Fruit fly (Drosophila melanogaster) whole organism, prepupa: ENCODE measurements around the gene Tm1.

Experiments used
- CG11762 ChIP-seq: fragments of 200-800 bp; sonication (Bioruptor generic); optimal IDR thresholded peaks from 3 replicates; lab custom pipeline; 2016; ENCODE audit warnings: missing biosample characterization, missing genetic modification characterization; ENCODE audit not compliant: insufficient read depth
- CG16779 ChIP-seq: fragments of 200-800 bp; sonication (Bioruptor generic); optimal IDR thresholded peaks from 3 replicates; lab custom pipeline; 2017; ENCODE audit warnings: missing biosample characterization, mild to moderate bottlenecking, missing genetic modification characterization
- CG3032 ChIP-seq: fragments of 200-800 bp; optimal IDR thresholded peaks from 2 replicates; lab custom pipeline; 2019; ENCODE audit warnings: missing biosample characterization, mild to moderate bottlenecking, missing genetic modification characterization, moderate library complexity
- CG8319 ChIP-seq: fragments of 200-800 bp; sonication (Bioruptor generic); optimal IDR thresholded peaks from 3 replicates; lab custom pipeline; 2016; ENCODE audit warnings: missing biosample characterization, missing genetic modification characterization
- Gug ChIP-seq: fragments of 200-800 bp; sonication (Bioruptor generic); IDR thresholded peaks from 2 replicates; pipeline ENCODE4 v1.3.6; 2022; ENCODE audit warnings: missing biosample characterization, missing genetic modification characterization
- Sox102F ChIP-seq: fragments of 200-800 bp; sonication (Bioruptor generic); optimal IDR thresholded peaks from 2 replicates; lab custom pipeline; 2016; ENCODE audit warnings: missing biosample characterization, mild to moderate bottlenecking, missing genetic modification characterization
- dsx ChIP-seq: fragments of 200-800 bp; optimal IDR thresholded peaks from 3 replicates; lab custom pipeline; 2019; ENCODE audit warnings: missing biosample characterization, mild to moderate bottlenecking, missing genetic modification characterization, moderate library complexity; ENCODE audit not compliant: poor library complexity, severe bottlenecking
- fd59A ChIP-seq: fragments of 200-800 bp; sonication (Bioruptor generic); optimal IDR thresholded peaks from 2 replicates; lab custom pipeline; 2017; ENCODE audit warnings: missing biosample characterization, mild to moderate bottlenecking, missing genetic modification characterization, missing genetic modification reagents
- pdm3 ChIP-seq: fragments of 200-800 bp; sonication (Bioruptor generic); optimal IDR thresholded peaks from 3 replicates; lab custom pipeline; 2016; ENCODE audit warnings: missing biosample characterization, missing genetic modification characterization

- TF ChIP-seq Gug (GFP tag; lab: Robert Waterston, UW), result no peak
- TF ChIP-seq pdm3, result no peak
- no peak for TF ChIP-seq CG11762 (GFP tag; lab: Kevin White, UChicago)
- no peak for TF ChIP-seq CG8319 (GFP tag; lab: Kevin White, UChicago)
- TF ChIP-seq Sox102F (GFP tag; lab: Kevin White, UChicago), result no peak
- TF ChIP-seq dsx (GFP tag; lab: Kevin White, UChicago), result no peak
- TF ChIP-seq CG3032 (tag; lab: Kevin White, UChicago), result no peak
- no peak for TF ChIP-seq fd59A
- no peak for TF ChIP-seq CG16779 (tag; lab: Kevin White, UChicago)
Measured at dm6 chr3R:15268856-15269255, 9.2 kb upstream of the Tm1 start.
